Fruit fly (Drosophila melanogaster): ENCODE measurements around the gene RpS14b.

The RpS14b gene

dm6 chrX:7935798-7936572 lies 1.3 kb downstream of the RpS14b start, which contains the start of gene Ubr3 (continued):
- no peak for TF ChIP-seq zfh1 (GFP tag; IDR thresholded peaks at IDR 0.05)
- no peak for TF ChIP-seq CG6813 (GFP tag; optimal IDR thresholded peaks at IDR 0.05)
- no peak for TF ChIP-seq C15 (GFP tag; IDR thresholded peaks at IDR 0.05)
- TF ChIP-seq Hr3 (GFP tag; optimal IDR thresholded peaks at IDR 0.05): no peak
- TF ChIP-seq CG18619 (GFP tag; optimal IDR thresholded peaks at IDR 0.05): no peak
- no peak for TF ChIP-seq Taf1 (GFP tag; IDR thresholded peaks at IDR 0.05)
- TF ChIP-seq en (GFP tag; optimal IDR thresholded peaks at IDR 0.05): no peak
- peak; percentile 78 for TF ChIP-seq Scr (GFP tag; IDR thresholded peaks at IDR 0.05; ENCODE audit: partially characterized antibody)
- TF ChIP-seq pan (optimal IDR thresholded peaks at IDR 0.05): no peak
- no peak for TF ChIP-seq pan (GFP tag; optimal IDR thresholded peaks at IDR 0.05 in 1 of 2, IDR thresholded peaks at IDR 0.05 in 1 of 2)
- no peak for TF ChIP-seq kah (GFP tag; optimal IDR thresholded peaks at IDR 0.05)
- no peak for TF ChIP-seq lilli (GFP tag; optimal IDR thresholded peaks at IDR 0.05)
- no peak for TF ChIP-seq gem (tag; optimal IDR thresholded peaks at IDR 0.05)
- TF ChIP-seq CG14441 (GFP tag; IDR thresholded peaks at IDR 0.05): no peak
- TF ChIP-seq Opbp (GFP tag; IDR thresholded peaks at IDR 0.05; ENCODE audit: partially characterized antibody): peak; percentile 69; the same call in 2 of the 3 replicates
- TF ChIP-seq dati (GFP tag; IDR thresholded peaks at IDR 0.05): no peak
- TF ChIP-seq H2.0 (GFP tag; IDR thresholded peaks at IDR 0.05): no peak
- TF ChIP-seq Ets97D (GFP tag; optimal IDR thresholded peaks at IDR 0.05): peak; percentile 92
- no peak for TF ChIP-seq CG17612 (GFP tag; IDR thresholded peaks at IDR 0.05)
- TF ChIP-seq Hr51 (GFP tag; optimal IDR thresholded peaks at IDR 0.05): no peak
- no peak for TF ChIP-seq CG13123 (GFP tag; optimal IDR thresholded peaks at IDR 0.05)
- peak; percentile 77 for TF ChIP-seq CG13287 (GFP tag; IDR thresholded peaks at IDR 0.05; ENCODE audit: partially characterized antibody)
- TF ChIP-seq NfI (GFP tag; optimal IDR thresholded peaks at IDR 0.05): no peak
- TF ChIP-seq CG32767 (GFP tag; IDR thresholded peaks at IDR 0.05): no peak
- TF ChIP-seq HLH54F (GFP tag; optimal IDR thresholded peaks at IDR 0.05): no peak
- TF ChIP-seq sd (tag; optimal IDR thresholded peaks at IDR 0.05): peak; percentile 64
- TF ChIP-seq stwl (tag; optimal IDR thresholded peaks at IDR 0.05): peak; percentile 68
- TF ChIP-seq CG9437 (GFP tag; optimal IDR thresholded peaks at IDR 0.05): no peak
- no peak for TF ChIP-seq sr (GFP tag; IDR thresholded peaks at IDR 0.05)
- no peak for TF ChIP-seq lbe (GFP tag; optimal IDR thresholded peaks at IDR 0.05)
- no peak for TF ChIP-seq CG10979 (tag; optimal IDR thresholded peaks at IDR 0.05)
- TF ChIP-seq wdn (GFP tag; IDR thresholded peaks at IDR 0.05): no peak
- TF ChIP-seq ase (GFP tag; IDR thresholded peaks at IDR 0.05): no peak
- no peak for TF ChIP-seq eve (GFP tag; optimal IDR thresholded peaks at IDR 0.05)
- TF ChIP-seq Bdp1 (GFP tag; optimal IDR thresholded peaks at IDR 0.05): no peak
- TF ChIP-seq CG3281 (GFP tag; optimal IDR thresholded peaks at IDR 0.05): no peak
- no peak for TF ChIP-seq fd64A (GFP tag; optimal IDR thresholded peaks at IDR 0.05)
- no peak for TF ChIP-seq CG10267 (tag; optimal IDR thresholded peaks at IDR 0.05)
- TF ChIP-seq CG11093 (GFP tag; IDR thresholded peaks at IDR 0.05): no peak
- TF ChIP-seq CG9727 (GFP tag; optimal IDR thresholded peaks at IDR 0.05): no peak
- TF ChIP-seq H15 (GFP tag; IDR thresholded peaks at IDR 0.05): no peak
- TF ChIP-seq onecut (GFP tag; IDR thresholded peaks at IDR 0.05): no peak
- TF ChIP-seq CG10274 (GFP tag; optimal IDR thresholded peaks at IDR 0.05): no peak
- TF ChIP-seq CG1647 (GFP tag; optimal IDR thresholded peaks at IDR 0.05): no peak
- TF ChIP-seq jigr1 (GFP tag; IDR thresholded peaks at IDR 0.05): no peak
- TF ChIP-seq Nf-YA (GFP tag; IDR thresholded peaks at IDR 0.05): no peak
- TF ChIP-seq CG6175 (GFP tag; IDR thresholded peaks at IDR 0.05): peak; percentile 90
- no peak for TF ChIP-seq sob (GFP tag; IDR thresholded peaks at IDR 0.05)
- no peak for TF ChIP-seq Lim3 (GFP tag; IDR thresholded peaks at IDR 0.05)
- no peak for TF ChIP-seq CG11695 (GFP tag; IDR thresholded peaks at IDR 0.05)
- no peak for TF ChIP-seq Hr39 (optimal IDR thresholded peaks at IDR 0.05)
- no peak for TF ChIP-seq CG3163 (GFP tag; optimal IDR thresholded peaks at IDR 0.05)
